Worm (Caenorhabditis elegans): ENCODE measurements around the gene mon-2.

DNA sequence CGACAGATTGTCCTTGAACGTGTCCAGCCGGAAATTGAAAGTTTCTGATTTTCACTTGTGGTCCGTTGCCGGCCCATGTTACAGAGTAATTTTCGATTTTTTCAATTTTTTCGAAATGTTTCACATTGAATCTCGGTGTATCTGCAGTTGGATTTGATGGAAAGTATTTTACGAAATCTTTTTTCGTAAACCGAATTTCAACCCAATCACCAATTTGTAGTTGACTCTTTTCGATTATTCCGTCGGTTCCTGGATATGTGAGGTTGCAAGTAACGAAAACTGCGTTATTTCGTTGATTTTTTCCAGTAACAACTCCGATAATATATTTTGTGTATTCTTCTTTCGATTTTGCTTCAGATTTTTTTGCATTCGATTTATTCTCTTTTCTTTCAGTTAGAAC lies 53.0 kb downstream of the mon-2 start:
- TF ChIP-seq aptf-3 (GFP tag; IDR thresholded peaks at IDR 0.05) (no peak), dpl-1 (GFP tag; optimal IDR thresholded peaks at IDR 0.05) (no peak), nhr-27 (tag; optimal IDR thresholded peaks at IDR 0.05) (no peak), pbrm-1 (GFP tag; IDR thresholded peaks at IDR 0.05) (no peak), attf-3 (GFP tag; conservative IDR thresholded peaks at IDR 0.05) (no peak), unc-62 (GFP tag; optimal IDR thresholded peaks at IDR 0.05) (no peak), ztf-28 (GFP tag; IDR thresholded peaks at IDR 0.05) (no peak), C17E4.6 (GFP tag; IDR thresholded peaks at IDR 0.05) (no peak), lin-35 (GFP tag; optimal IDR thresholded peaks at IDR 0.05) (no peak), ama-1 (optimal IDR thresholded peaks at IDR 0.05) (no peak), ama-1 (GFP tag; optimal IDR thresholded peaks at IDR 0.05) (no peak)
